Fruit fly (Drosophila melanogaster) whole organism, embryonic: ENCODE measurements around the gene CG6067.

ENCODE experiments used
- Atf-2 ChIP-seq: fragments of 200-800 bp; sonication (Bioruptor generic); optimal IDR thresholded peaks from 2 replicates; lab custom pipeline; 2016; ENCODE audit warnings: missing biosample characterization, missing genetic modification characterization
- Awh ChIP-seq: fragments of 200-800 bp; sonication (Bioruptor generic); IDR thresholded peaks from 2 replicates; pipeline ENCODE4, ENCODE4 v1.3.6; 2022; ENCODE audit warnings: missing biosample characterization, missing genetic modification characterization
- BEAF-32 ChIP-seq: fragments of 200-800 bp; sonication (Bioruptor generic); optimal IDR thresholded peaks from 3 replicates; lab custom pipeline; 2017; ENCODE audit warnings: missing biosample characterization, missing genetic modification characterization, mild to moderate bottlenecking, moderate library complexity, missing genetic modification reagents
- CG11696 ChIP-seq: fragments of 200-800 bp; sonication (Bioruptor generic); IDR thresholded peaks from 2 replicates; pipeline ENCODE4 v1.3.6; 2022; ENCODE audit warnings: missing biosample characterization, missing genetic modification characterization
- CG11723 ChIP-seq: fragments of 200-800 bp; sonication (Bioruptor generic); optimal IDR thresholded peaks from 2 replicates; lab custom pipeline; 2017; ENCODE audit warnings: missing biosample characterization, mild to moderate bottlenecking, missing genetic modification characterization
- CG12391 ChIP-seq: fragments of 200-800 bp; sonication (Bioruptor generic); optimal IDR thresholded peaks from 3 replicates; lab custom pipeline; 2018; ENCODE audit warnings: missing biosample characterization, mild to moderate bottlenecking, missing genetic modification characterization, moderate library complexity
- CG1602 ChIP-seq: fragments of 200-800 bp; sonication (Bioruptor generic); optimal IDR thresholded peaks from 3 replicates; lab custom pipeline; 2016; ENCODE audit warnings: missing biosample characterization, missing genetic modification characterization
- CG2712 ChIP-seq: fragments of 200-800 bp; optimal IDR thresholded peaks from 3 replicates; lab custom pipeline; 2019; ENCODE audit warnings: missing biosample characterization, mild to moderate bottlenecking, missing genetic modification characterization, moderate library complexity
- CG2889 ChIP-seq: fragments of 200-800 bp; sonication (Bioruptor generic); IDR thresholded peaks from 3 replicates; pipeline ENCODE4 v1.3.6; 2022; ENCODE audit warnings: missing biosample characterization, missing genetic modification characterization
- CG3847 ChIP-seq: fragments of 200-800 bp; sonication (Bioruptor generic); IDR thresholded peaks from 2 replicates; pipeline ENCODE4 v1.3.6; 2022; ENCODE audit warnings: missing biosample characterization, missing genetic modification characterization
- CG42726 ChIP-seq: fragments of 200-800 bp; sonication (Bioruptor generic); IDR thresholded peaks from 2 replicates; pipeline ENCODE4 v1.3.6; 2022; ENCODE audit warnings: missing biosample characterization, missing genetic modification characterization; ENCODE audit not compliant: partially characterized antibody
- CG5245 ChIP-seq: fragments of 200-800 bp; sonication (Bioruptor generic); optimal IDR thresholded peaks from 3 replicates; lab custom pipeline; 2016; ENCODE audit warnings: missing biosample characterization, missing genetic modification characterization
- CG6175 ChIP-seq: fragments of 200-800 bp; sonication (Bioruptor generic); IDR thresholded peaks from 3 replicates; pipeline ENCODE4 v1.3.6; 2022; ENCODE audit warnings: missing biosample characterization, missing genetic modification characterization
- CG6254 ChIP-seq: fragments of 200-800 bp; sonication (Bioruptor generic); optimal IDR thresholded peaks from 3 replicates; lab custom pipeline; 2017; ENCODE audit warnings: mild to moderate bottlenecking, missing biosample characterization, missing genetic modification reagents, missing genetic modification characterization
- CG7271 ChIP-seq: fragments of 200-800 bp; sonication (Bioruptor generic); optimal IDR thresholded peaks from 2 replicates; lab custom pipeline; 2018; ENCODE audit warnings: missing biosample characterization, mild to moderate bottlenecking, missing genetic modification characterization, moderate library complexity
- CG8290 ChIP-seq, 3 experiments: fragments of 200-800 bp; sonication (Bioruptor generic); optimal IDR thresholded peaks; 2 replicates each; lab custom pipeline; 2016 to 2019; ENCODE audit warnings: missing biosample characterization in 3 of 3, missing genetic modification characterization in 3 of 3, mild to moderate bottlenecking in 2 of 3, moderate library complexity in 1 of 3
- CG8765 ChIP-seq: fragments of 200-800 bp; sonication (Bioruptor generic); IDR thresholded peaks from 2 replicates; pipeline ENCODE4 v1.3.6; 2022; ENCODE audit warnings: missing biosample characterization, missing genetic modification characterization
- CTCF ChIP-seq: fragments of 200-800 bp; sonication (Bioruptor generic); optimal IDR thresholded peaks from 2 replicates; lab custom pipeline; 2017; ENCODE audit warnings: missing biosample characterization, mild to moderate bottlenecking, missing genetic modification characterization, moderate library complexity
- D ChIP-seq, 2 experiments: fragments of 200-800 bp in 1 of 2; fragments of >200 bp in 1 of 2; sonication (Bioruptor generic) in 1 of 2; optimal IDR thresholded peaks; 2 replicates in 1 of 2; 3 replicates in 1 of 2; lab custom pipeline; 2017; ENCODE audit warnings: mild to moderate bottlenecking in 1 of 2, missing biosample characterization in 1 of 2, missing genetic modification characterization in 1 of 2, missing genetic modification reagents in 1 of 2
- Deaf1 ChIP-seq: fragments of 200-800 bp; optimal IDR thresholded peaks from 3 replicates; lab custom pipeline; 2019; ENCODE audit warnings: missing biosample characterization, mild to moderate bottlenecking, missing genetic modification characterization, moderate library complexity
- E2f2 ChIP-seq: fragments of 200-800 bp; sonication (Bioruptor generic); IDR thresholded peaks from 2 replicates; pipeline ENCODE4 v1.3.6; 2022; ENCODE audit warnings: missing biosample characterization, missing genetic modification characterization
- HLH54F ChIP-seq: fragments of 200-800 bp; sonication (Bioruptor generic); optimal IDR thresholded peaks from 3 replicates; lab custom pipeline; 2016; ENCODE audit warnings: missing biosample characterization, missing genetic modification characterization
- Lim3 ChIP-seq: fragments of 200-800 bp; sonication (Bioruptor generic); IDR thresholded peaks from 2 replicates; pipeline ENCODE4 v1.3.6; 2022; ENCODE audit warnings: missing biosample characterization, missing genetic modification characterization
- MBD-R2 ChIP-seq: fragments of 200-800 bp; sonication (Bioruptor generic); IDR thresholded peaks from 2 replicates; pipeline ENCODE4 v1.3.6; 2022; ENCODE audit warnings: missing biosample characterization, missing genetic modification characterization
- NC2α ChIP-seq: fragments of 200-800 bp; sonication (Bioruptor generic); optimal IDR thresholded peaks from 2 replicates; lab custom pipeline; 2016; ENCODE audit warnings: missing biosample characterization, missing genetic modification characterization
- Oli ChIP-seq: fragments of 200-800 bp; sonication (Bioruptor generic); optimal IDR thresholded peaks from 2 replicates; lab custom pipeline; 2018; ENCODE audit warnings: missing biosample characterization, mild to moderate bottlenecking, missing genetic modification characterization, moderate library complexity
- PHDP ChIP-seq: fragments of 200-800 bp; sonication (Bioruptor generic); optimal IDR thresholded peaks from 3 replicates; lab custom pipeline; 2018; ENCODE audit warnings: missing biosample characterization, mild to moderate bottlenecking, missing genetic modification characterization, moderate library complexity
- Sin3A ChIP-seq: fragments of >200 bp; optimal IDR thresholded peaks from 2 replicates; lab custom pipeline; 2018
- ab ChIP-seq: fragments of 200-800 bp; sonication (Bioruptor generic); optimal IDR thresholded peaks from 2 replicates; lab custom pipeline; 2016; ENCODE audit warnings: missing biosample characterization, missing genetic modification characterization
- bowl ChIP-seq: fragments of 200-800 bp; sonication (Bioruptor generic); IDR thresholded peaks from 2 replicates; pipeline ENCODE4 v1.3.6; 2022; ENCODE audit warnings: missing biosample characterization, missing genetic modification characterization
- btn ChIP-seq: fragments of 200-800 bp; sonication (Bioruptor generic); optimal IDR thresholded peaks from 2 replicates; lab custom pipeline; 2016; ENCODE audit warnings: missing biosample characterization, missing genetic modification characterization
- caup ChIP-seq: fragments of 200-800 bp; sonication (Bioruptor generic); optimal IDR thresholded peaks from 3 replicates; lab custom pipeline; 2017; ENCODE audit warnings: missing biosample characterization, mild to moderate bottlenecking, missing genetic modification characterization, moderate library complexity; ENCODE audit not compliant: severe bottlenecking
- cg ChIP-seq: fragments of 200-800 bp; sonication (Bioruptor generic); optimal IDR thresholded peaks from 3 replicates; lab custom pipeline; 2019; ENCODE audit warnings: missing biosample characterization, mild to moderate bottlenecking, missing genetic modification characterization, moderate library complexity
- dpn ChIP-seq, 2 experiments: fragments of 200-800 bp; sonication (Bioruptor generic); optimal IDR thresholded peaks; 3 replicates each; lab custom pipeline; 2016; ENCODE audit warnings: missing biosample characterization in 2 of 2, missing genetic modification characterization in 2 of 2
- ems ChIP-seq: fragments of 200-800 bp; sonication (Bioruptor generic); optimal IDR thresholded peaks from 3 replicates; lab custom pipeline; 2016; ENCODE audit warnings: missing biosample characterization, missing genetic modification characterization
- fd3F ChIP-seq: fragments of 200-800 bp; sonication (Bioruptor generic); optimal IDR thresholded peaks from 2 replicates; lab custom pipeline; 2018; ENCODE audit warnings: missing biosample characterization, mild to moderate bottlenecking, missing genetic modification characterization, moderate library complexity
- fd64A ChIP-seq: fragments of 200-800 bp; sonication (Bioruptor generic); optimal IDR thresholded peaks from 3 replicates; lab custom pipeline; 2018; ENCODE audit warnings: missing biosample characterization, mild to moderate bottlenecking, missing genetic modification characterization
- fu2 ChIP-seq: fragments of 200-800 bp; sonication (Bioruptor generic); optimal IDR thresholded peaks from 2 replicates; lab custom pipeline; 2016; ENCODE audit warnings: missing biosample characterization, missing genetic modification characterization
- gsb-n ChIP-seq: fragments of 200-800 bp; sonication (Bioruptor generic); optimal IDR thresholded peaks from 3 replicates; lab custom pipeline; 2018; ENCODE audit warnings: missing biosample characterization, mild to moderate bottlenecking, missing genetic modification characterization
- her ChIP-seq: fragments of 200-800 bp; sonication (Bioruptor generic); optimal IDR thresholded peaks from 2 replicates; lab custom pipeline; 2016; ENCODE audit warnings: missing biosample characterization, missing genetic modification characterization
- kay ChIP-seq: fragments of 200-800 bp; sonication (Bioruptor generic); optimal IDR thresholded peaks from 2 replicates; lab custom pipeline; 2016; ENCODE audit warnings: missing biosample characterization, missing genetic modification characterization
- kni ChIP-seq: fragments of 200-800 bp; sonication (Bioruptor generic); optimal IDR thresholded peaks from 3 replicates; lab custom pipeline; 2017; ENCODE audit warnings: mild to moderate bottlenecking, missing biosample characterization, missing genetic modification reagents, missing genetic modification characterization
- lbe ChIP-seq: fragments of 200-800 bp; sonication (Bioruptor generic); optimal IDR thresholded peaks from 2 replicates; lab custom pipeline; 2016; ENCODE audit warnings: missing biosample characterization, mild to moderate bottlenecking, missing genetic modification characterization
- pan ChIP-seq, 4 experiments: fragments of >200 bp in 3 of 4; fragments of 200-800 bp in 1 of 4; sonication (Bioruptor generic) in 1 of 4; optimal IDR thresholded peaks in 3 of 4; IDR thresholded peaks in 1 of 4; 2 replicates each; pipeline versions ENCODE4 v1.3.6 to Lab custom; 2017 to 2022; ENCODE audit warnings: missing biosample characterization in 2 of 4, missing genetic modification characterization in 2 of 4, mixed read lengths in 1 of 4
- phol ChIP-seq: fragments of 200-800 bp; sonication (Bioruptor generic); optimal IDR thresholded peaks from 3 replicates; lab custom pipeline; 2018; ENCODE audit warnings: missing biosample characterization, mild to moderate bottlenecking, missing genetic modification characterization, moderate library complexity
- pros ChIP-seq: fragments of 200-800 bp; sonication (Bioruptor generic); optimal IDR thresholded peaks from 3 replicates; lab custom pipeline; 2019; ENCODE audit warnings: missing biosample characterization, mild to moderate bottlenecking, missing genetic modification characterization, moderate library complexity
- sima ChIP-seq: fragments of 200-800 bp; sonication (Bioruptor generic); optimal IDR thresholded peaks from 2 replicates; lab custom pipeline; 2016; ENCODE audit warnings: missing biosample characterization, missing genetic modification characterization
- stc ChIP-seq: fragments of 200-800 bp; sonication (Bioruptor generic); IDR thresholded peaks from 2 replicates; pipeline ENCODE4 v1.3.6; 2022; ENCODE audit warnings: missing biosample characterization, missing genetic modification characterization
- tll ChIP-seq, 2 experiments: fragments of 200-800 bp in 1 of 2; fragments of >200 bp in 1 of 2; sonication (Bioruptor generic) in 1 of 2; optimal IDR thresholded peaks; 2 replicates each; lab custom pipeline; 2017 to 2019; ENCODE audit warnings: missing biosample characterization in 2 of 2, missing genetic modification characterization in 2 of 2, mild to moderate bottlenecking in 1 of 2, moderate library complexity in 1 of 2
- zfh1 ChIP-seq: fragments of 200-800 bp; sonication (Bioruptor generic); IDR thresholded peaks from 3 replicates; pipeline ENCODE4 v1.3.6; 2022; ENCODE audit warnings: missing biosample characterization, missing genetic modification characterization

The CG6067 gene

dm6 chrX:5980883-5981282, 25.5 kb downstream of the CG6067 start (continued):
- TF ChIP-seq Sin3A (lab: Kevin White, UChicago) (no peak), MBD-R2 (GFP tag; lab: Robert Waterston, UW) (peak; percentile 73; the same call in 1 of the 2 replicates), CG5245 (GFP tag; lab: Kevin White, UChicago) (peak; percentile 15), pros (GFP tag; lab: Kevin White, UChicago) (no peak), BEAF-32 (no peak), Lim3 (0 out of 2 replicates have a peak, but pooled peaks have one; percentile 27), phol (tag; lab: Kevin White, UChicago) (peak; percentile 57), CG42726 (GFP tag; lab: Robert Waterston, UW) (no peak), CG2712 (peak; percentile 75), her (GFP tag; lab: Kevin White, UChicago) (no peak), lbe (peak; percentile 77), kni (no peak), CG1602 (GFP tag; lab: Kevin White, UChicago) (peak; percentile 48), btn (GFP tag; lab: Kevin White, UChicago) (no peak), sima (GFP tag; lab: Kevin White, UChicago) (no peak), CG6175 (GFP tag; lab: Robert Waterston, UW) (no peak), pan (optimal IDR thresholded peaks at IDR 0.05; lab: Kevin White, UChicago) (no peak), pan (GFP tag; optimal IDR thresholded peaks at IDR 0.05 in 1 of 2, IDR thresholded peaks at IDR 0.05 in 1 of 2) (peak in 1 of 2 experiments; percentile 90), PHDP (tag; lab: Kevin White, UChicago) (peak; percentile 77), E2f2 (GFP tag; lab: Robert Waterston, UW) (peak; percentile 55), Oli (tag; lab: Kevin White, UChicago) (peak; percentile 75), cg (GFP tag; lab: Kevin White, UChicago) (no peak), CG7271 (tag; lab: Kevin White, UChicago) (no peak), CG11723 (GFP tag; lab: Kevin White, UChicago) (peak; percentile 38), Awh (peak; percentile 61; the same call in 1 of the 2 replicates), CG12391 (tag; lab: Kevin White, UChicago) (peak; percentile 70), CG6254 (no peak), CTCF (GFP tag; lab: Kevin White, UChicago) (peak; percentile 5), D (optimal IDR thresholded peaks at IDR 0.05; lab: Kevin White, UChicago) (no peak), D (GFP tag; optimal IDR thresholded peaks at IDR 0.05; lab: Kevin White, UChicago) (peak; percentile 47), Atf-2 (GFP tag; lab: Kevin White, UChicago) (peak; percentile 14), CG3847 (peak; percentile 79), ab (no peak), tll (GFP tag; optimal IDR thresholded peaks at IDR 0.05; lab: Kevin White, UChicago) (no peak), zfh1 (GFP tag; lab: Robert Waterston, UW) (peak; percentile 81), CG8765 (GFP tag; lab: Robert Waterston, UW) (no peak), stc (GFP tag; lab: Robert Waterston, UW) (peak; percentile 82), fd3F (GFP tag; lab: Kevin White, UChicago) (peak; percentile 71), ems (GFP tag; lab: Kevin White, UChicago) (peak; percentile 58), CG11696 (GFP tag; lab: Robert Waterston, UW) (peak; percentile 95), Deaf1 (tag; lab: Kevin White, UChicago) (peak; percentile 57), HLH54F (GFP tag; lab: Kevin White, UChicago) (peak; percentile 61), CG2889 (GFP tag; lab: Robert Waterston, UW) (peak; percentile 72; the same call in 2 of the 3 replicates), fd64A (GFP tag; lab: Kevin White, UChicago) (no peak), bowl (GFP tag; lab: Robert Waterston, UW) (peak; percentile 55; the same call in 1 of the 2 replicates), kay (GFP tag; lab: Kevin White, UChicago) (peak; percentile 72), gsb-n (tag; lab: Kevin White, UChicago) (peak; percentile 53), NC2α (GFP tag; lab: Kevin White, UChicago) (no peak), caup (GFP tag; lab: Kevin White, UChicago) (peak; percentile 75), fu2 (GFP tag; lab: Kevin White, UChicago) (peak; percentile 4), dpn (GFP tag; optimal IDR thresholded peaks at IDR 0.05; lab: Kevin White, UChicago) (peak; percentile 69 to 72), CG8290 (GFP tag; optimal IDR thresholded peaks at IDR 0.05; lab: Kevin White, UChicago) (no peak), CG8290 (tag; optimal IDR thresholded peaks at IDR 0.05; lab: Kevin White, UChicago) (peak in 1 of 2 experiments; percentile 94)
